Fruit fly (Drosophila melanogaster) whole organism, larva: ENCODE data around the gene Trxr2.

Source experiments
- noc ChIP-seq: fragments of 200-800 bp; sonication (Bioruptor generic); optimal IDR thresholded peaks from 3 replicates; lab custom pipeline; 2019; ENCODE audit warnings: missing biosample characterization, mild to moderate bottlenecking, missing genetic modification characterization, moderate library complexity

The Trxr2 gene

DNA sequence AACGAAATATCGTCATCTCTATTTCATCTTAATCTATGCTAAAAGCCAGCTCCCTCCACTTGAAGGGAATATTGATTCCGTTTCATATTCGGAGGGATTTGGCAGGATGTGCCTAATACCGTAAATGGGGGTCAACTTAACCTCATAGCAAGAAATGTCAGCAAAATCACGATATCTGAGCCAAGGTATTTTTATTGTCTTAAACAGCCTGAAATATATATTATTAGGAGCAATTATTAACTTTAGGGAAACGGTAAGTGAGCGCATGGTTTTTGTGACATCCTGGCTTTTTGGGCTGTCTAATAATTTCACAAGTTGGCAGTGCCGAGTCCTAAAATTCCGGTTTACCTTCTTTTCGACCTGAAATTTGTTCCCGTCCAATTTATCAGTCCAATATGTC lies at the start of gene Trxr2:
Gene Trxr2, plus strand, starts transcription at position 301 of the 400 bp plus-strand sequence.
- TF ChIP-seq noc (tag; lab: Kevin White, UChicago), result no peak

DNA sequence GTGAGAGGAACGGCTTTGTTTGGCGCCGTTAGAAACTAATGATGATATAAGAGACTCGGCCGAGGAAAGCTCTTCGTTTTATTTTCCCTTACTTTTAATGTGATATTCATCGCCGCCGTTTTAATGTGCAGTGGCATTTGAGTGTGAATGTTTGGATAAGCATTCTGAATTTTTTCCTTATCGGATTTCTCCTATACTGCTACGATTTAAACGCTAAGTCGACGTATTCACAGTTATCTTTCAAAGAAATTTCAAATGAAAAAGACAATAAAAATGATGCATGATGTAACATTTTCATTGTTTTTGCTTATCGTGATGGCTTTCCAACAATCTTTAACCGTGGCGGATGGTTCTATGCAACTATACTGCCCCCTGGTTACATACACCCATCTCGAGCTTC lies 48.7 kb upstream of the Trxr2 start, which contains the start of gene CG43312:
Gene CG43312, plus strand, starts transcription at position 301 of the 400 bp plus-strand sequence.
- TF ChIP-seq noc (tag; lab: Kevin White, UChicago), result no peak

dm6 chr3L:22503730-22504129 lies 46.3 kb upstream of the Trxr2 start, which contains the start of gene CG43331:
CG43331 (minus strand) TSS chr3L:22503830.
- no peak for TF ChIP-seq noc (tag; lab: Kevin White, UChicago)

dm6 chr3L:22504323-22504722 lies 45.7 kb upstream of the Trxr2 start, which contains the start of gene CG43330:
CG43330 (minus strand) TSS chr3L:22504423.
- no peak for TF ChIP-seq noc (tag; lab: Kevin White, UChicago)

- no peak for TF ChIP-seq noc (tag; lab: Kevin White, UChicago)
Observed at dm6 chr3L:22505118-22505517, 44.9 kb upstream of the Trxr2 start, which contains the start of gene CG43329. CG43329 (minus strand) TSS chr3L:22505218.

dm6 chr3L:22520017-22520416 lies 30.0 kb upstream of the Trxr2 start:
- TF ChIP-seq noc (tag; lab: Kevin White, UChicago), result no peak

DNA sequence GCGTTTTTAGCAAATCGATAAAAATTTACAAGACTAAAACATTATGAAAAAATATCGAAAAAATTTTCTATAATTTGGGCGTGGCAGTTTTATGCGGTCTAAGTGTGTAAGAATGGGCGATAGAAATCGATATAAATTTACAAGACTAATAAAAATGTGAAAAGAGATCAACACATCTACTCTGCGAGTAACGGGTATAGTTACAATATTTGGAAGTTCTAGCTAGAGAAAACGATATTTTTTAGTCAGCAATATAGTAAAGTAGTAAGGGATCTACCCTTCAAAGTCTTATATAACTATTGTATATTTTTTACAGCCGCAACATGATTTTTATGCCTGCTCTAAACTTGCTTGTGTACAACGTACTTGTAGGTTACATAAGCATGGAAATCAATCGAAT lies 1.9 kb upstream of the Trxr2 start, which contains the start of gene CG11404:
Gene CG11404, plus strand, starts transcription at position 301 of the 400 bp plus-strand sequence.
- no peak for TF ChIP-seq noc (tag; lab: Kevin White, UChicago)

DNA sequence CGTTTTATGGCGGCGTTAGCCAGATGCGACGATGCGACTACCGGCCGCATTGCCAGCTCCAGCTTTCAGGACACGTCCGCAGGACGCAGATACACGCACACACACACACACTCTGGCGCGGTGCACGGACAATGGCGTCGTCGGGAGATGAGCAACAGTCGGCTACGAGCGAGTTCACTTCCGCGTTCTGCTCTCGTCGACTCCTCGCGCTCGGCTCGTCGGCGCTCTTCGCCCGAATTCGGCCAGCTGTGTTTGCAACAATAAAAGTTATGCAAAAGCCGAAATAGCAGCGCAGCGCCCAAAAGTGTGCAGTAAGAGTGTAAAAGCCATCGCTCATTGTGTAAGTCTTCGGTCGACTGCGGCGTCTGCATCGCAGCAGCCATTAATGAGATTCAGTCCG lies 21.7 kb downstream of the Trxr2 start:
- TF ChIP-seq noc (tag; lab: Kevin White, UChicago), result no peak

dm6 chr3L:22572272-22572671 lies 22.2 kb downstream of the Trxr2 start:
- no peak for TF ChIP-seq noc (tag; lab: Kevin White, UChicago)

DNA sequence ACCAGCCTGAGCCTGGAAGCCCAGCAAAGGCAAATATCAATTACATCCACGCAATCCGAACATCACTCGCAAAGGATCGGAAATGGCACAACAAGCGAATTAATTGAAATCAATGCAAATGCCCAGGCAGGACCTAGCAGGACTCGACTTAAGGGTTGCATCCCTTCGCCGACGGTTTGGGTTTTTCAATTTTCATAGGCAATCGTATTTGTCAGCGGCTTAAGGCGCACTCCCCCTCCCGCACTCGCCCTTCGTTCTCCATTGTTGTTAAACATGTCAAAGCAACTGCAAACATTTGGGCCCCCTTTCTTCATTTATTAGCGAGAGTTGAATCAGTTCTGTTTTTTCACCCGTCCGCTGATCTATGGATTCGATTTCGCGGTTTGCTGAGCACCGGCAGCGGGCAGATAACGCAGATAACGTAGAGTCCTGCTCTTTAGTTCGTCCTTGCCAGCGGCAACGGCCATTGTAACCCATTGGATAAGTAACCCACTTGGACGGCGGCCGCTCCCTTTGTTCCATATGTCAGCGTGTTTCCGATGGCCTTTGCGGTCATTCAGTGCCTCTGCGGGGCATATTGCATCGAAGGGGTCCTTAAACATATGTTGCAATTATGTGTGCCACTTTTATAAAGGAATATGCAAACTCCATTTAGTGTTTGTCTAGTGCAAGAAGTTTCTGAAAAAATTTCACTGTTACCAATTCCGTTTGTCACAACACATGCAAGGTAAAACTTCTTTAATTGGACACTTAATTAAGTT lies 36.6 kb downstream of the Trxr2 start:
- TF ChIP-seq noc (tag; lab: Kevin White, UChicago), result no peak

- TF ChIP-seq noc (tag; lab: Kevin White, UChicago), result no peak
Observed at dm6 chr3L:22587890-22588645, 38.0 kb downstream of the Trxr2 start.

dm6 chr3L:22589135-22589534 lies 39.1 kb downstream of the Trxr2 start:
- no peak for TF ChIP-seq noc (tag; lab: Kevin White, UChicago)
